In the genomic region with DNA sequence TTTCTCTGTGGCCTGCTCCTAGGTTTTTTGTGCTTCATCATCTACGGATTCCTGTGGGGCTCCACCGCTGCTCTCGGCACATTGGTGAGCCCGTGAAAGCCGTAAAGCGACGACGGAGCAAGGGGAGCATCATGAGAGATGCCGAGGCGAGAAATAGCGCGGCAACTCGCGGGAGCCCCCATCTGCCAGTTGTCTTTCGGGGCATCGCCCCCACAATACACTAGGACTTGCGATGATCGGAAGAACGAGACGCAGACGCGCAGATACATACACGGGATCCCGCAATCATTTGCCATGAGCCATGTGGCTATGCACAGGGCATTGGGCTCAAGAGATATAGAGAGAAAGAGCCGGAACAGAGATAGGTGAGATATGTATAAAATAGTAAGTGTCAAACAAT, we compare ENCODE assay signal across 4 worm cellular contexts.
TF ChIP-seq lines count a peak whose summit lies in the region.

No protein-coding gene starts in this region.

TF ChIP-seq in whole organism, L1 larva, 84 proteins besides CTCF, POLR2A, EP300 and RAD21 (continued from another document and continues in another):
- TF ChIP-seq lin-15B (tag; optimal IDR thresholded peaks at IDR 0.05; lab: Kevin White, UChicago) (no peak), mdl-1 (tag; optimal IDR thresholded peaks at IDR 0.05; lab: Kevin White, UChicago) (peak in 1 of 2 experiments; percentile 35), Y116A8C.19 (tag; optimal IDR thresholded peaks at IDR 0.05; lab: Kevin White, UChicago; ENCODE audit: borderline replicate concordance) (no peak), lin-13 (GFP tag; optimal IDR thresholded peaks at IDR 0.05; lab: Kevin White, UChicago) (no peak), zip-4 (GFP tag; optimal IDR thresholded peaks at IDR 0.05; lab: Kevin White, UChicago) (no peak), nhr-237 (tag; optimal IDR thresholded peaks at IDR 0.05; lab: Kevin White, UChicago) (no peak), hlh-17 (GFP tag; optimal IDR thresholded peaks at IDR 0.05; lab: Kevin White, UChicago; ENCODE audit: borderline replicate concordance) (no peak), aly-2 (tag; optimal IDR thresholded peaks at IDR 0.05; lab: Kevin White, UChicago) (no peak), irx-1 (tag; optimal IDR thresholded peaks at IDR 0.05; lab: Kevin White, UChicago) (no peak), dsc-1 (tag; optimal IDR thresholded peaks at IDR 0.05; lab: Kevin White, UChicago) (peak; percentile 55), pax-3 (tag; optimal IDR thresholded peaks at IDR 0.05; lab: Kevin White, UChicago) (no peak), nhr-19 (GFP tag; conservative IDR thresholded peaks at IDR 0.05; lab: Robert Waterston, UW) (peak; percentile 55), unc-30 (tag; optimal IDR thresholded peaks at IDR 0.05; lab: Kevin White, UChicago) (no peak), fkh-8 (tag; optimal IDR thresholded peaks at IDR 0.05; lab: Kevin White, UChicago) (no peak), dpl-1 (GFP tag; optimal IDR thresholded peaks at IDR 0.05; lab: Kevin White, UChicago) (no peak), hlh-4 (tag; optimal IDR thresholded peaks at IDR 0.05; lab: Kevin White, UChicago) (no peak), tlp-1 (tag; optimal IDR thresholded peaks at IDR 0.05; lab: Kevin White, UChicago) (no peak), mep-1 (tag; optimal IDR thresholded peaks at IDR 0.05; lab: Kevin White, UChicago) (no peak), ceh-82 (tag; optimal IDR thresholded peaks at IDR 0.05; lab: Kevin White, UChicago) (no peak), sptf-1 (tag; optimal IDR thresholded peaks at IDR 0.05; lab: Kevin White, UChicago) (no peak), nhr-76 (tag; optimal IDR thresholded peaks at IDR 0.05; lab: Kevin White, UChicago) (no peak), nhr-77 (tag; optimal IDR thresholded peaks at IDR 0.05; lab: Kevin White, UChicago) (no peak), tbx-2 (tag; optimal IDR thresholded peaks at IDR 0.05; lab: Kevin White, UChicago) (peak; percentile 38), sup-37 (GFP tag; optimal IDR thresholded peaks at IDR 0.05; lab: Kevin White, UChicago) (peak; percentile 36), mef-2 (tag; optimal IDR thresholded peaks at IDR 0.05; lab: Kevin White, UChicago) (no peak), mab-9 (GFP tag; IDR thresholded peaks at IDR 0.05; lab: Robert Waterston, UW) (no peak), ceh-8 (GFP tag; optimal IDR thresholded peaks at IDR 0.05; lab: Kevin White, UChicago) (no peak), egl-13 (tag; optimal IDR thresholded peaks at IDR 0.05; lab: Kevin White, UChicago) (no peak), snpc-4 (tag; optimal IDR thresholded peaks at IDR 0.05; lab: Kevin White, UChicago) (no peak), fos-1 (tag; optimal IDR thresholded peaks at IDR 0.05; lab: Kevin White, UChicago) (no peak), ets-5 (GFP tag; IDR thresholded peaks at IDR 0.05; lab: Robert Waterston, UW) (no peak), nhr-84 (tag; optimal IDR thresholded peaks at IDR 0.05; lab: Kevin White, UChicago) (no peak), alr-1 (tag; optimal IDR thresholded peaks at IDR 0.05; lab: Kevin White, UChicago; ENCODE audit: borderline replicate concordance) (no peak)

TF ChIP-seq in whole organism, L4 larva, 104 proteins besides CTCF, POLR2A, EP300 and RAD21 (continued from another document):
- TF ChIP-seq hmg-1.1 (GFP tag; IDR thresholded peaks at IDR 0.05; lab: Robert Waterston, UW) (no peak), hlh-30 (tag; optimal IDR thresholded peaks at IDR 0.05; lab: Kevin White, UChicago; ENCODE audit: insufficient read depth) (peak; percentile 49), mdl-1 (tag; optimal IDR thresholded peaks at IDR 0.05; lab: Kevin White, UChicago) (peak in 1 of 2 experiments; percentile 42), lin-15B (tag; optimal IDR thresholded peaks at IDR 0.05; lab: Kevin White, UChicago) (no peak), lsy-2 (tag; optimal IDR thresholded peaks at IDR 0.05; lab: Kevin White, UChicago) (no peak), ceh-62 (tag; optimal IDR thresholded peaks at IDR 0.05; lab: Kevin White, UChicago) (no peak), zfp-3 (GFP tag; conservative IDR thresholded peaks at IDR 0.05; lab: Robert Waterston, UW) (no peak), nhr-6 (tag; optimal IDR thresholded peaks at IDR 0.05; lab: Kevin White, UChicago) (no peak), ZK546.5 (tag; optimal IDR thresholded peaks at IDR 0.05; lab: Kevin White, UChicago) (no peak), nhr-10 (tag; optimal IDR thresholded peaks at IDR 0.05; lab: Kevin White, UChicago) (no peak), mxl-3 (GFP tag; optimal IDR thresholded peaks at IDR 0.05; lab: Kevin White, UChicago) (peak; percentile 65), set-16 (GFP tag; IDR thresholded peaks at IDR 0.05; lab: Robert Waterston, UW) (peak; percentile 85), nhr-42 (GFP tag; IDR thresholded peaks at IDR 0.05; lab: Robert Waterston, UW) (no peak), dmd-6 (GFP tag; IDR thresholded peaks at IDR 0.05; lab: Robert Waterston, UW) (0 out of 2 replicates have a peak, but pooled peaks have one; percentile 9), zfp-2 (tag; optimal IDR thresholded peaks at IDR 0.05; lab: Kevin White, UChicago) (no peak), nhr-11 (tag; optimal IDR thresholded peaks at IDR 0.05; lab: Kevin White, UChicago) (peak; percentile 74), vab-7 (GFP tag; IDR thresholded peaks at IDR 0.05; lab: Robert Waterston, UW) (no peak), daf-16 (GFP tag; optimal IDR thresholded peaks at IDR 0.05; lab: Kevin White, UChicago) (peak in 1 of 2 experiments; percentile 54), daf-16 (tag; optimal IDR thresholded peaks at IDR 0.05; lab: Kevin White, UChicago) (no peak)
TF ChIP-seq in whole organism, L4 larva: peak in this region for 10.

TF ChIP-seq in whole organism, late embryonic, 69 proteins besides CTCF, POLR2A, EP300 and RAD21 (continued from another document):
- peak; percentile 6 for TF ChIP-seq nfya-1 (tag; optimal IDR thresholded peaks at IDR 0.05; lab: Kevin White, UChicago)
- TF ChIP-seq lin-11 (tag; optimal IDR thresholded peaks at IDR 0.05; lab: Kevin White, UChicago), result no peak

TF ChIP-seq in whole organism, mixed stage, embryonic, 35 proteins besides CTCF, POLR2A, EP300 and RAD21 (continued from another document):
- no peak for TF ChIP-seq ceh-43 (GFP tag; optimal IDR thresholded peaks at IDR 0.05; lab: Kevin White, UChicago)
TF ChIP-seq in whole organism, mixed stage, embryonic: peak in this region for 5.
